Worm (Caenorhabditis elegans) whole organism, early embryonic: Measurements from ENCODE around the gene col-17.

Experiments used
- B0310.2 ChIP-seq: sonication (generic microtip); optimal IDR thresholded peaks from 2 replicates; lab custom pipeline; 2016; ENCODE audit warnings: mild to moderate bottlenecking, missing genetic modification characterization, missing compliant biosample characterization
- ama-1 ChIP-seq: fragments of 150-350 bp; optimal IDR thresholded peaks from 2 replicates; lab custom pipeline; 2014
- ceh-13 ChIP-seq: fragments of 200-800 bp; sonication (Bioruptor generic); optimal IDR thresholded peaks from 2 replicates; lab custom pipeline; 2018; ENCODE audit warnings: mild to moderate bottlenecking, missing genetic modification characterization, missing compliant biosample characterization
- ets-7 ChIP-seq: sonication (generic microtip); optimal IDR thresholded peaks from 2 replicates; lab custom pipeline; 2016; ENCODE audit warnings: missing genotype, missing genetic modification characterization, missing compliant biosample characterization
- flt-1 ChIP-seq: fragments of 200-800 bp; sonication (Bioruptor generic); IDR thresholded peaks from 2 replicates; pipeline ENCODE4 v1.3.6; 2022; ENCODE audit warnings: missing genetic modification characterization, missing compliant biosample characterization
- hnd-1 ChIP-seq: sonication (generic microtip); optimal IDR thresholded peaks from 2 replicates; lab custom pipeline; 2016; ENCODE audit warnings: missing genetic modification characterization, missing compliant biosample characterization
- scrt-1 ChIP-seq: fragments of 200-800 bp; sonication (Bioruptor generic); IDR thresholded peaks from 2 replicates; pipeline ENCODE4 v1.3.6; 2022; ENCODE audit warnings: missing genetic modification characterization, missing compliant biosample characterization
- tbx-11 ChIP-seq: fragments of 200-800 bp; sonication (Bioruptor generic); IDR thresholded peaks from 2 replicates; pipeline ENCODE4 v1.3.6; 2022; ENCODE audit warnings: missing genetic modification characterization, missing compliant biosample characterization
- tra-4 ChIP-seq: sonication (generic microtip); optimal IDR thresholded peaks from 2 replicates; lab custom pipeline; 2017; ENCODE audit warnings: missing genetic modification characterization, missing compliant biosample characterization

DNA sequence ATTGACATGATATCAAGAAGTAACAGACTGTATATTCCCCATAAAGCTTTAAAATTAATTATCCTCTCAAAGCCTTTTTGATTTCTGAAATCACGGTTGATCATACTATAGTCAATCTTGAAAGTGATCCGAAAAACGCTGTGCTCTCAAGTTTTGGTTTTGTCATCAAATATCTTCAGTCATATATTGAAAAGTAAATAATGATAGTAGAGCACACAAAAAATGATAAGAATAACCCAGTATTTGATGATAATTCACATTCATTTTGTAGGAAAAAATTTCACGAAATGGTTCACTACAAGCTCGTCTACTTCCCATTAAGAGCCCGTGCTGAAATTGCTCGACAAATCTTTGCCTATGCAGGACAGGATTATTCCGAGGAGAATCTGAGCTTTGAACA, 12.3 kb upstream of the col-17 start, which contains the start of gene gst-6:
- no peak for TF ChIP-seq tra-4 (tag; lab: Kevin White, UChicago)
- TF ChIP-seq ama-1 (lab: Kevin White, UChicago), result no peak
- no peak for TF ChIP-seq B0310.2
- TF ChIP-seq ets-7 (tag; lab: Kevin White, UChicago), result no peak
- TF ChIP-seq scrt-1 (GFP tag; lab: Robert Waterston, UW), result no peak
- TF ChIP-seq hnd-1, result no peak
- no peak for TF ChIP-seq flt-1 (GFP tag; lab: Robert Waterston, UW)
- TF ChIP-seq tbx-11 (GFP tag; lab: Robert Waterston, UW), result no peak
- TF ChIP-seq ceh-13 (GFP tag; lab: Kevin White, UChicago), result no peak
